Worm (Caenorhabditis elegans): Measurements from ENCODE around the gene skih-2.

ce11 chrIV:11092502-11093080 is 49.6 kb downstream of the skih-2 start, which contains the start of gene bcc-1:
- no peak for TF ChIP-seq snpc-4 (tag; optimal IDR thresholded peaks at IDR 0.05)
- TF ChIP-seq nhr-77 (tag; optimal IDR thresholded peaks at IDR 0.05), result no peak
- no peak for TF ChIP-seq C04F5.9 (tag; optimal IDR thresholded peaks at IDR 0.05)
- TF ChIP-seq unc-86 (tag; optimal IDR thresholded peaks at IDR 0.05), result no peak
- no peak for TF ChIP-seq nhr-28 (tag; optimal IDR thresholded peaks at IDR 0.05)
- no peak for TF ChIP-seq ces-1 (GFP tag; optimal IDR thresholded peaks at IDR 0.05)
- TF ChIP-seq efl-3 (GFP tag; optimal IDR thresholded peaks at IDR 0.05), result no peak
- TF ChIP-seq fos-1 (tag; optimal IDR thresholded peaks at IDR 0.05), result no peak
- no peak for TF ChIP-seq ama-1 (optimal IDR thresholded peaks at IDR 0.05)
- TF ChIP-seq efl-1 (optimal IDR thresholded peaks at IDR 0.05), result no peak
- TF ChIP-seq efl-1 (GFP tag; optimal IDR thresholded peaks at IDR 0.05 in 1 of 2), result no peak
- no peak for TF ChIP-seq nhr-76 (tag; optimal IDR thresholded peaks at IDR 0.05)

Measured in whole organism, L1 larva.